Fruit fly (Drosophila melanogaster): ENCODE results near the gene step.

The step gene

dm6 chr2L:21757264-21758066 lies at the start of gene step, which contains the start of gene CG1416 (continued):
- TF ChIP-seq CG1233 (GFP tag; optimal IDR thresholded peaks at IDR 0.05) = no peak
- no peak for TF ChIP-seq gro (GFP tag; optimal IDR thresholded peaks at IDR 0.05)
- TF ChIP-seq CG10147 (GFP tag; optimal IDR thresholded peaks at IDR 0.05) = no peak
- TF ChIP-seq sd (tag; optimal IDR thresholded peaks at IDR 0.05) = no peak
- peak; percentile 48 for TF ChIP-seq Sin3A (optimal IDR thresholded peaks at IDR 0.05)
- no peak for TF ChIP-seq onecut (GFP tag; IDR thresholded peaks at IDR 0.05)
- TF ChIP-seq Ptx1 (GFP tag; IDR thresholded peaks at IDR 0.05) = no peak; the same call in 1 of the 2 replicates
- peak; percentile 30; the same call in 2 of the 4 replicates for TF ChIP-seq Dll (GFP tag; IDR thresholded peaks at IDR 0.05; ENCODE audit: partially characterized antibody)
- no peak for TF ChIP-seq CG15479 (GFP tag; optimal IDR thresholded peaks at IDR 0.05)
- peak; percentile 65 for TF ChIP-seq ind (GFP tag; optimal IDR thresholded peaks at IDR 0.05)
- TF ChIP-seq Gsc (GFP tag; IDR thresholded peaks at IDR 0.05) = no peak
- TF ChIP-seq CG7963 (GFP tag; IDR thresholded peaks at IDR 0.05; ENCODE audit: partially characterized antibody) = no peak
- TF ChIP-seq aop (GFP tag; IDR thresholded peaks at IDR 0.05) = no peak
- TF ChIP-seq CG1832 (GFP tag; optimal IDR thresholded peaks at IDR 0.05) = no peak
- TF ChIP-seq Hmx (GFP tag; optimal IDR thresholded peaks at IDR 0.05) = no peak
- peak; percentile 74 for TF ChIP-seq Myb (GFP tag; optimal IDR thresholded peaks at IDR 0.05)
- peak; percentile 27; the same call in 1 of the 2 replicates for TF ChIP-seq CG10366 (GFP tag; IDR thresholded peaks at IDR 0.05)
- TF ChIP-seq Chrac-16 (GFP tag; optimal IDR thresholded peaks at IDR 0.05) = peak; percentile 48
- TF ChIP-seq org-1 (GFP tag; optimal IDR thresholded peaks at IDR 0.05) = no peak
- TF ChIP-seq eyg (GFP tag; optimal IDR thresholded peaks at IDR 0.05) = peak; percentile 15
- peak; percentile 50 for TF ChIP-seq CG7987 (GFP tag; optimal IDR thresholded peaks at IDR 0.05)
- 0 out of 2 replicates have a peak, but pooled peaks have one; percentile 51 for TF ChIP-seq tna (GFP tag; IDR thresholded peaks at IDR 0.05; ENCODE audit: partially characterized antibody)
- TF ChIP-seq Nf-YA (GFP tag; IDR thresholded peaks at IDR 0.05) = no peak
- TF ChIP-seq CG5245 (GFP tag; optimal IDR thresholded peaks at IDR 0.05) = no peak
- peak; percentile 87 for TF ChIP-seq CG1603 (tag; optimal IDR thresholded peaks at IDR 0.05)
- TF ChIP-seq Dek (tag; optimal IDR thresholded peaks at IDR 0.05) = peak; percentile 50
- peak; percentile 37 for TF ChIP-seq CG3995 (GFP tag; optimal IDR thresholded peaks at IDR 0.05)
- peak in 1 of 2 experiments; percentile 83 for TF ChIP-seq tll (GFP tag; optimal IDR thresholded peaks at IDR 0.05)
- TF ChIP-seq CG9817 (tag; optimal IDR thresholded peaks at IDR 0.05) = peak; percentile 61
- peak; percentile 42 for TF ChIP-seq CG15514 (GFP tag; optimal IDR thresholded peaks at IDR 0.05)
- TF ChIP-seq CTCF (GFP tag; optimal IDR thresholded peaks at IDR 0.05) = no peak
- peak; percentile 0 for TF ChIP-seq CG17359 (tag; optimal IDR thresholded peaks at IDR 0.05)
- TF ChIP-seq seq (GFP tag; IDR thresholded peaks at IDR 0.05) = no peak
- TF ChIP-seq Nf-YC (tag; optimal IDR thresholded peaks at IDR 0.05) = peak; percentile 41
- TF ChIP-seq bab2 (GFP tag; optimal IDR thresholded peaks at IDR 0.05) = peak; percentile 55
- TF ChIP-seq Mad (GFP tag; optimal IDR thresholded peaks at IDR 0.05) = peak; percentile 41
- TF ChIP-seq CG14860 (GFP tag; IDR thresholded peaks at IDR 0.05; ENCODE audit: partially characterized antibody) = no peak
- no peak for TF ChIP-seq hkb (optimal IDR thresholded peaks at IDR 0.05)
- TF ChIP-seq hkb (GFP tag; IDR thresholded peaks at IDR 0.05) = no peak
- TF ChIP-seq CG17328 (GFP tag; IDR thresholded peaks at IDR 0.05) = peak; percentile 36; the same call in 1 of the 2 replicates
- no peak for TF ChIP-seq Adf1 (GFP tag; IDR thresholded peaks at IDR 0.05)
- TF ChIP-seq Fer1 (GFP tag; optimal IDR thresholded peaks at IDR 0.05) = no peak
- TF ChIP-seq pita (GFP tag; optimal IDR thresholded peaks at IDR 0.05) = no peak
- TF ChIP-seq Nf-YB (GFP tag; optimal IDR thresholded peaks at IDR 0.05) = no peak
- no peak for TF ChIP-seq Spps (tag; optimal IDR thresholded peaks at IDR 0.05)
- 0 out of 2 replicates have a peak, but pooled peaks have one; percentile 27 for TF ChIP-seq CG32767 (GFP tag; IDR thresholded peaks at IDR 0.05)
- TF ChIP-seq btn (GFP tag; optimal IDR thresholded peaks at IDR 0.05) = no peak
- TF ChIP-seq CG4707 (GFP tag; optimal IDR thresholded peaks at IDR 0.05) = no peak
- TF ChIP-seq CG33213 (GFP tag; optimal IDR thresholded peaks at IDR 0.05) = peak; percentile 59
- TF ChIP-seq jumu (GFP tag; optimal IDR thresholded peaks at IDR 0.05) = peak; percentile 71
